Fruit fly (Drosophila melanogaster) S2 (cell line): Measurements from ENCODE around the gene CG10947.

Source experiments
- CG8478 ChIP-seq: fragments of >200 bp; optimal IDR thresholded peaks from 2 replicates; lab custom pipeline; 2018
- CTCF ChIP-seq, 2 experiments: fragments of >200 bp; optimal IDR thresholded peaks; 2 replicates each; lab custom pipeline; 2018

- no peak for TF ChIP-seq CG8478 (lab: Kevin White, UChicago)
- no peak for TF ChIP-seq CTCF (optimal IDR thresholded peaks at IDR 0.05; lab: Kevin White, UChicago)
Observed at dm6 chr2L:20427401-20427800, 12.8 kb upstream of the CG10947 start.
